Worm (Caenorhabditis elegans) whole organism, L2 larva: ENCODE results near the gene cdr-4.
"Not testable (repeated sequence)": the region's sequence is repeated elsewhere in the genome, so short reads cannot be mapped to it uniquely, and the experiment has no call there.

Experiments used
- alr-1 ChIP-seq: fragments of 150-350 bp; optimal IDR thresholded peaks from 2 replicates; lab custom pipeline; 2014; ENCODE audit warnings: missing biosample characterization, missing genetic modification characterization
- aly-2 ChIP-seq: fragments of 150-350 bp; optimal IDR thresholded peaks from 2 replicates; lab custom pipeline; 2014; ENCODE audit warnings: missing biosample characterization, missing genetic modification characterization
- ama-1 ChIP-seq: fragments of 150-350 bp; optimal IDR thresholded peaks from 2 replicates; lab custom pipeline; 2018; ENCODE audit warnings: inconsistent platforms
- ceh-16 ChIP-seq: fragments of 150-350 bp; optimal IDR thresholded peaks from 2 replicates; lab custom pipeline; 2014; ENCODE audit warnings: missing biosample characterization, missing genetic modification characterization
- ceh-82 ChIP-seq: fragments of 150-350 bp; optimal IDR thresholded peaks from 2 replicates; lab custom pipeline; 2014; ENCODE audit warnings: missing biosample characterization, missing genetic modification characterization
- crh-2 ChIP-seq: sonication (generic microtip); optimal IDR thresholded peaks from 2 replicates; lab custom pipeline; 2017; ENCODE audit warnings: missing biosample characterization, missing genetic modification characterization
- egl-27 ChIP-seq: sonication (generic microtip); optimal IDR thresholded peaks from 3 replicates; lab custom pipeline; 2017; ENCODE audit warnings: missing biosample characterization, missing genetic modification reagents, missing genetic modification characterization
- elt-1 ChIP-seq: fragments of 150-350 bp; optimal IDR thresholded peaks from 2 replicates; lab custom pipeline; 2014; ENCODE audit warnings: missing biosample characterization, missing genetic modification characterization
- elt-3 ChIP-seq: sonication (generic microtip); optimal IDR thresholded peaks from 2 replicates; lab custom pipeline; 2017; ENCODE audit warnings: missing biosample characterization, missing genetic modification characterization
- fos-1 ChIP-seq: fragments of 150-350 bp; optimal IDR thresholded peaks from 2 replicates; lab custom pipeline; 2014; ENCODE audit warnings: missing biosample characterization, missing genetic modification characterization
- gmeb-1 ChIP-seq: fragments of 150-350 bp; optimal IDR thresholded peaks from 2 replicates; lab custom pipeline; 2014; ENCODE audit warnings: missing biosample characterization, missing genetic modification characterization
- lin-39 ChIP-seq: fragments of 150-350 bp; optimal IDR thresholded peaks from 2 replicates; lab custom pipeline; 2014; ENCODE audit warnings: missing biosample characterization, missing genetic modification reagents, missing genetic modification characterization
- lsy-2 ChIP-seq, 2 experiments: fragments of 150-350 bp in 1 of 2; sonication (generic microtip) in 1 of 2; optimal IDR thresholded peaks; 2 replicates each; lab custom pipeline; 2014 to 2017; ENCODE audit warnings: missing biosample characterization in 2 of 2, missing genetic modification characterization in 2 of 2
- mbf-1 ChIP-seq: sonication (generic microtip); optimal IDR thresholded peaks from 2 replicates; lab custom pipeline; 2017; ENCODE audit warnings: missing biosample characterization, missing genetic modification characterization
- nhr-10 ChIP-seq: sonication (generic microtip); optimal IDR thresholded peaks from 2 replicates; lab custom pipeline; 2017; ENCODE audit warnings: missing biosample characterization, missing genetic modification characterization
- nhr-11 ChIP-seq: fragments of 150-350 bp; optimal IDR thresholded peaks from 2 replicates; lab custom pipeline; 2014; ENCODE audit warnings: missing biosample characterization, missing genetic modification characterization
- nhr-12 ChIP-seq: fragments of 150-350 bp; optimal IDR thresholded peaks from 2 replicates; lab custom pipeline; 2014; ENCODE audit warnings: missing biosample characterization, missing genetic modification characterization
- nhr-25 ChIP-seq: fragments of 150-350 bp; sonication (generic microtip); optimal IDR thresholded peaks from 3 replicates; lab custom pipeline; 2014; ENCODE audit warnings: missing biosample characterization, missing genetic modification characterization
- nhr-6 ChIP-seq: fragments of 150-350 bp; optimal IDR thresholded peaks from 2 replicates; lab custom pipeline; 2014; ENCODE audit warnings: missing biosample characterization, missing genetic modification characterization
- peb-1 ChIP-seq: fragments of 150-350 bp; optimal IDR thresholded peaks from 2 replicates; lab custom pipeline; 2014; ENCODE audit warnings: missing biosample characterization, missing genetic modification characterization
- sem-4 ChIP-seq: fragments of 150-350 bp; optimal IDR thresholded peaks from 2 replicates; lab custom pipeline; 2014; ENCODE audit warnings: missing biosample characterization, missing genetic modification reagents, missing genetic modification characterization
- sma-3 ChIP-seq: sonication (generic microtip); optimal IDR thresholded peaks from 2 replicates; lab custom pipeline; 2016; ENCODE audit warnings: missing genetic modification reagents, missing genetic modification characterization, missing compliant biosample characterization
- sma-9 ChIP-seq, 2 experiments: fragments of 150-350 bp in 1 of 2; sonication (generic microtip) in 1 of 2; optimal IDR thresholded peaks; 2 replicates each; lab custom pipeline; 2014 to 2016; ENCODE audit warnings: missing genetic modification characterization in 2 of 2, mild to moderate bottlenecking in 1 of 2, missing biosample characterization in 1 of 2, missing compliant biosample characterization in 1 of 2, missing genetic modification reagents in 1 of 2, moderate library complexity in 1 of 2
- snpc-4 ChIP-seq: fragments of 150-350 bp; optimal IDR thresholded peaks from 2 replicates; lab custom pipeline; 2014; ENCODE audit warnings: missing biosample characterization, missing genetic modification characterization
- unc-39 ChIP-seq: fragments of 150-350 bp; optimal IDR thresholded peaks from 2 replicates; lab custom pipeline; 2014; ENCODE audit warnings: missing biosample characterization, missing genetic modification characterization
- unc-55 ChIP-seq: fragments of 150-350 bp; sonication (generic microtip); optimal IDR thresholded peaks from 3 replicates; lab custom pipeline; 2014; ENCODE audit warnings: missing biosample characterization, missing genetic modification reagents, missing genetic modification characterization
- ztf-1 ChIP-seq: fragments of 200-800 bp; sonication (Bioruptor generic); conservative IDR thresholded peaks from 2 replicates; pipeline ENCODE4 v1.3.6; 2022; ENCODE audit warnings: missing genetic modification characterization, missing compliant biosample characterization
- ztf-11 ChIP-seq: sonication (generic microtip); optimal IDR thresholded peaks from 2 replicates; lab custom pipeline; 2017; ENCODE audit warnings: missing biosample characterization, missing genetic modification characterization
- ztf-4 ChIP-seq: fragments of 150-350 bp; optimal IDR thresholded peaks from 2 replicates; lab custom pipeline; 2014; ENCODE audit warnings: missing biosample characterization, missing genetic modification characterization

Gene cdr-4

ce11 chrV:12400677-12401236 is 7.7 kb downstream of the cdr-4 start, which contains the start of the genes K01D12.20 and miga-1 (continued):
- TF ChIP-seq gmeb-1 (tag; lab: Kevin White, UChicago): no peak
- no peak for TF ChIP-seq elt-3 (tag; lab: Kevin White, UChicago)
- TF ChIP-seq alr-1 (tag; lab: Kevin White, UChicago): no peak
- no peak for TF ChIP-seq ztf-11
- peak; percentile 61 for TF ChIP-seq sma-9 (GFP tag; optimal IDR thresholded peaks at IDR 0.05; lab: Kevin White, UChicago)
- no peak for TF ChIP-seq sma-9 (tag; optimal IDR thresholded peaks at IDR 0.05; lab: Kevin White, UChicago)
- TF ChIP-seq aly-2 (tag; lab: Kevin White, UChicago): no peak

DNA sequence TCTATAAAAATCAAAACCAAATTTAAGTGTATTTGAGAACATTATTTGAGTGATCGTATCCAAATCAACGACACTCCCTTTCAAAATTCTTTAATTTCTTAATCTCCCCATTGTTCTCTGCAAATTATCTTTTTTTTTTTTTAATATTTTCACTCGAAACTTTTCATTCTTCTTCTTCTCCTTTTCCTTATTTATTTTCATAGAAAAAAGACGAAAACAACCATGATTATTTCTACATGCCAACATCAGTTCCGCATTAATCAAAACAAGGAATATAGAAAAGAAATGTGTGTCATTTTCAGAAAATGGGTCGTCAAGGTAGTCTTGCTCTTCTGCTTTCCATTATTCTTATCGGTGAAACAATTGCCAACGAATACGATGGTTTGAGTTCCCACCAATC is 10.9 kb downstream of the cdr-4 start, which contains the start of gene K01D12.5:
TSS of gene K01D12.5 (plus strand) at position 301 of the 400 bp plus-strand sequence.
- TF ChIP-seq nhr-12 (tag; lab: Kevin White, UChicago) (no peak), ztf-1 (GFP tag; lab: Robert Waterston, UW) (no peak)

- TF ChIP-seq peb-1: no peak
- no peak for TF ChIP-seq fos-1 (tag; lab: Kevin White, UChicago)
- TF ChIP-seq snpc-4 (tag; lab: Kevin White, UChicago): no peak
- TF ChIP-seq unc-39: no peak
- no peak for TF ChIP-seq aly-2 (tag; lab: Kevin White, UChicago)
Observed at ce11 chrV:12395699-12396098, 12.7 kb downstream of the cdr-4 start, which contains the start of gene twk-14. twk-14 (minus strand) TSS chrV:12395706.

DNA sequence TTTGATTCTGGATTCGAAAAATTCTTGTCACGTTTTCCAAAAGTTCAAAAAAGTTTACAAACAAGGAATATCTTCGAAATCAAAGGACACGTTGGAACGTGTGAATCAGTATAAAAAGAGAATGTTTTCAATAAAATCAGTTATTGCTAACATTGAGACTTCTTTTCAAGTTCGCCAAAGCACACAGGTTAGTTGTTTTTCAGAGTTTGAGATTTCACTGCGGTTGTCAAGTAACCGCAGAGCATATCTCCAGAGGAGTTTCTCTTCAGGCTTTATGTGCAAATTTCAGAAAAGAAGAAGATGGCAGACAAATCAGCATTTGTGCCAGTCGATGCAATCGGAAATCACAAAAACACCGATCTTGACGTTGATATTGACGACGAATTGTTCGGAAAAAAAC is 22.3 kb downstream of the cdr-4 start, which contains the start of gene K01D12.15:
TSS of gene K01D12.15 (plus strand) at position 301 of the 400 bp plus-strand sequence.
- TF ChIP-seq alr-1 (tag; lab: Kevin White, UChicago) (no peak), elt-3 (tag; lab: Kevin White, UChicago) (no peak), nhr-12 (tag; lab: Kevin White, UChicago) (no peak), gmeb-1 (tag; lab: Kevin White, UChicago) (no peak), nhr-10 (no peak), unc-55 (no peak), unc-39 (no peak), sem-4 (tag; lab: Kevin White, UChicago) (no peak), ztf-11 (no peak), lin-39 (no peak), sma-9 (GFP tag; optimal IDR thresholded peaks at IDR 0.05; lab: Kevin White, UChicago) (no peak), sma-9 (tag; optimal IDR thresholded peaks at IDR 0.05; lab: Kevin White, UChicago) (no peak), nhr-6 (tag; lab: Kevin White, UChicago) (no peak), ceh-16 (tag; lab: Kevin White, UChicago) (no peak), sma-3 (GFP tag; lab: Kevin White, UChicago) (no peak)
- TF ChIP-seq, all 48 proteins: peak for 0

DNA sequence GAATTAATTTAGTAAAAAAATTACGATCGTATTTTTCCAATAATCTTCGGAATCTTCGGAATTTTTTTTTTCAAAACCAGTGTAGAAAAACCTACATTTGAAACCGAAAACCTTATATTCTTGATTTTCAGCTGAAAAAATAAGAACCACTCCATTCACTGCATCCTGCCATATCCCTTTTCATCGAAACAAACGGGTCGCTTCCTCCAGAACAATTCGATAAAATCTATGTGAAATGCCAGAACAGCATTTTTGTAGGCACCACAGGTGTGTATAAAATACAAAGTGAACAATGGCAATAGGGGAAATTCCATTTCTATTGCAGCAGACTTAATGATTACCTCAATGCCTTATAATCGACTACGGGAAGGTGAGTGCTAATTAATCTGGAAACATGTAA is 31.2 kb downstream of the cdr-4 start, which contains the start of gene K01D12.1:
TSS of gene K01D12.1 (plus strand) at position 301 of the 400 bp plus-strand sequence.
- TF ChIP-seq nhr-11 (tag; lab: Kevin White, UChicago) (no peak), alr-1 (tag; lab: Kevin White, UChicago) (no peak), ztf-4 (tag; lab: Kevin White, UChicago) (no peak), sma-3 (GFP tag; lab: Kevin White, UChicago) (no peak)
- TF ChIP-seq, all 48 proteins: peak for 0

ce11 chrV:12374252-12374651 is 34.2 kb downstream of the cdr-4 start, which contains the start of gene F23H12.10:
F23H12.10 (minus strand) TSS chrV:12374263.
- TF ChIP-seq sma-9 (GFP tag; optimal IDR thresholded peaks at IDR 0.05; lab: Kevin White, UChicago); sma-9 (tag; optimal IDR thresholded peaks at IDR 0.05; lab: Kevin White, UChicago); lin-39; ceh-16 (tag; lab: Kevin White, UChicago): not testable (repeated sequence)
- TF ChIP-seq, all 48 proteins: peak for 0; not testable (repeated sequence) for 48

ce11 chrV:12371386-12371785 is 37.0 kb downstream of the cdr-4 start, which contains the start of gene F23H12.7:
F23H12.7 (plus strand) TSS chrV:12371686.
- TF ChIP-seq elt-1 (tag; lab: Kevin White, UChicago): no peak
- no peak for TF ChIP-seq elt-3 (tag; lab: Kevin White, UChicago)
- no peak for TF ChIP-seq ceh-82
- TF ChIP-seq lsy-2 (tag; optimal IDR thresholded peaks at IDR 0.05; lab: Kevin White, UChicago): no peak
- TF ChIP-seq gmeb-1 (tag; lab: Kevin White, UChicago): no peak
- TF ChIP-seq nhr-12 (tag; lab: Kevin White, UChicago): no peak
- no peak for TF ChIP-seq nhr-25 (tag; lab: Kevin White, UChicago)
- no peak for TF ChIP-seq egl-27 (tag; lab: Kevin White, UChicago)
- no peak for TF ChIP-seq nhr-6 (tag; lab: Kevin White, UChicago)
- TF ChIP-seq alr-1 (tag; lab: Kevin White, UChicago): no peak
- TF ChIP-seq mbf-1 (tag; lab: Kevin White, UChicago): no peak
- no peak for TF ChIP-seq ama-1 (lab: Kevin White, UChicago)
- no peak for TF ChIP-seq ztf-1 (GFP tag; lab: Robert Waterston, UW)
- no peak for TF ChIP-seq crh-2 (tag; lab: Kevin White, UChicago)
- no peak for TF ChIP-seq unc-55
- TF ChIP-seq, all 48 proteins: peak for 0
